Fruit fly (Drosophila melanogaster) S2 (cell line): ENCODE measurements around the gene CG13692.

Experiments used
- CG8478 ChIP-seq: fragments of >200 bp; optimal IDR thresholded peaks from 2 replicates; lab custom pipeline; 2018
- CTCF ChIP-seq, 2 experiments: fragments of >200 bp; optimal IDR thresholded peaks; 2 replicates each; lab custom pipeline; 2018

The CG13692 gene

dm6 chr2L:419620-420184 lies 1.9 kb upstream of the CG13692 start, which contains the start of the genes CG13690 and RpLP1:
Gene CG13690, minus strand, starts transcription at chr2L:419652.
Gene RpLP1, plus strand, starts transcription at chr2L:419952.
- TF ChIP-seq CG8478 (lab: Kevin White, UChicago) = no peak
- peak in 1 of 2 experiments; percentile 9 for TF ChIP-seq CTCF (optimal IDR thresholded peaks at IDR 0.05; lab: Kevin White, UChicago)

- no peak for TF ChIP-seq CG8478 (lab: Kevin White, UChicago)
- TF ChIP-seq CTCF (optimal IDR thresholded peaks at IDR 0.05; lab: Kevin White, UChicago) = no peak
Observed at dm6 chr2L:422573-422972, 1.0 kb downstream of the CG13692 start, which contains the start of gene BBS8. Gene BBS8, plus strand, starts transcription at chr2L:422873.

- TF ChIP-seq CG8478 (lab: Kevin White, UChicago) (no peak), CTCF (optimal IDR thresholded peaks at IDR 0.05; lab: Kevin White, UChicago) (no peak)
Observed at dm6 chr2L:423160-423559, 1.6 kb downstream of the CG13692 start.

- no peak for TF ChIP-seq CG8478 (lab: Kevin White, UChicago)
- TF ChIP-seq CTCF (optimal IDR thresholded peaks at IDR 0.05; lab: Kevin White, UChicago) = no peak
Observed at dm6 chr2L:425491-425890, 3.9 kb downstream of the CG13692 start.

- TF ChIP-seq CG8478 (lab: Kevin White, UChicago) (no peak), CTCF (optimal IDR thresholded peaks at IDR 0.05; lab: Kevin White, UChicago) (no peak)
Observed at dm6 chr2L:426449-426848, 4.9 kb downstream of the CG13692 start.

dm6 chr2L:427338-428234 lies 6.0 kb downstream of the CG13692 start:
- TF ChIP-seq CG8478 (lab: Kevin White, UChicago) (no peak), CTCF (optimal IDR thresholded peaks at IDR 0.05; lab: Kevin White, UChicago) (no peak)

- TF ChIP-seq CG8478 (lab: Kevin White, UChicago) (no peak), CTCF (optimal IDR thresholded peaks at IDR 0.05; lab: Kevin White, UChicago) (no peak)
Observed at dm6 chr2L:428380-428989, 6.9 kb downstream of the CG13692 start.

dm6 chr2L:429680-430484 lies 8.3 kb downstream of the CG13692 start:
- TF ChIP-seq CG8478 (lab: Kevin White, UChicago) (no peak), CTCF (optimal IDR thresholded peaks at IDR 0.05; lab: Kevin White, UChicago) (no peak)

- no peak for TF ChIP-seq CG8478 (lab: Kevin White, UChicago)
- peak in 1 of 2 experiments; percentile 24 for TF ChIP-seq CTCF (optimal IDR thresholded peaks at IDR 0.05; lab: Kevin White, UChicago)
Observed at dm6 chr2L:430820-431628, 9.5 kb downstream of the CG13692 start, which contains the start of gene ex. Gene ex, plus strand, starts transcription at chr2L:431227.

- no peak for TF ChIP-seq CG8478 (lab: Kevin White, UChicago)
- no peak for TF ChIP-seq CTCF (optimal IDR thresholded peaks at IDR 0.05; lab: Kevin White, UChicago)
Observed at dm6 chr2L:431629-431984, 10.0 kb downstream of the CG13692 start.

dm6 chr2L:432119-432518 lies 10.5 kb downstream of the CG13692 start:
- TF ChIP-seq CTCF (optimal IDR thresholded peaks at IDR 0.05; lab: Kevin White, UChicago) = no peak
- no peak for TF ChIP-seq CG8478 (lab: Kevin White, UChicago)

- TF ChIP-seq CG8478 (lab: Kevin White, UChicago) (no peak), CTCF (optimal IDR thresholded peaks at IDR 0.05; lab: Kevin White, UChicago) (no peak)
Observed at dm6 chr2L:434439-434838, 12.9 kb downstream of the CG13692 start.

- TF ChIP-seq CG8478 (lab: Kevin White, UChicago) (no peak), CTCF (optimal IDR thresholded peaks at IDR 0.05; lab: Kevin White, UChicago) (no peak)
Observed at dm6 chr2L:435311-435806, 13.8 kb downstream of the CG13692 start.
